Fruit fly (Drosophila melanogaster) whole organism, prepupa: ENCODE measurements around the gene Acat2.

Experiments
- CG10631 ChIP-seq: fragments of 200-800 bp; sonication (Bioruptor generic); optimal IDR thresholded peaks from 2 replicates; lab custom pipeline; 2016; ENCODE audit warnings: missing biosample characterization, missing genetic modification characterization
- CG10669 ChIP-seq: fragments of 200-800 bp; sonication (Bioruptor generic); optimal IDR thresholded peaks from 3 replicates; lab custom pipeline; 2018; ENCODE audit warnings: missing biosample characterization, mild to moderate bottlenecking, missing genetic modification characterization, moderate library complexity
- CG11294 ChIP-seq: fragments of 200-800 bp; sonication (Bioruptor generic); IDR thresholded peaks from 2 replicates; pipeline ENCODE4 v1.3.6; 2022; ENCODE audit warnings: missing biosample characterization, missing genetic modification characterization
- CG11762 ChIP-seq: fragments of 200-800 bp; sonication (Bioruptor generic); optimal IDR thresholded peaks from 3 replicates; lab custom pipeline; 2016; ENCODE audit warnings: missing biosample characterization, missing genetic modification characterization; ENCODE audit not compliant: insufficient read depth
- CG11902 ChIP-seq: fragments of 200-800 bp; sonication (Bioruptor generic); optimal IDR thresholded peaks from 3 replicates; lab custom pipeline; 2016; ENCODE audit warnings: missing biosample characterization, missing genetic modification characterization
- CG15336 ChIP-seq: fragments of 200-800 bp; sonication (Bioruptor generic); IDR thresholded peaks from 2 replicates; pipeline ENCODE4 v1.3.6; 2022; ENCODE audit warnings: missing biosample characterization, missing genetic modification characterization
- CG1621 ChIP-seq: fragments of 200-800 bp; sonication (Bioruptor generic); optimal IDR thresholded peaks from 3 replicates; lab custom pipeline; 2018; ENCODE audit warnings: missing biosample characterization, mild to moderate bottlenecking, missing genetic modification characterization
- CG16779 ChIP-seq: fragments of 200-800 bp; sonication (Bioruptor generic); optimal IDR thresholded peaks from 3 replicates; lab custom pipeline; 2017; ENCODE audit warnings: missing biosample characterization, mild to moderate bottlenecking, missing genetic modification characterization
- CG3032 ChIP-seq: fragments of 200-800 bp; optimal IDR thresholded peaks from 2 replicates; lab custom pipeline; 2019; ENCODE audit warnings: missing biosample characterization, mild to moderate bottlenecking, missing genetic modification characterization, moderate library complexity
- CG32006 ChIP-seq: fragments of 200-800 bp; sonication (Bioruptor generic); optimal IDR thresholded peaks from 3 replicates; lab custom pipeline; 2017; ENCODE audit warnings: missing biosample characterization, mild to moderate bottlenecking, missing genetic modification characterization
- CG34406 ChIP-seq: fragments of 200-800 bp; sonication (Bioruptor generic); optimal IDR thresholded peaks from 3 replicates; lab custom pipeline; 2016; ENCODE audit warnings: missing biosample characterization, missing genetic modification characterization
- CG3919 ChIP-seq: fragments of 200-800 bp; sonication (Bioruptor generic); optimal IDR thresholded peaks from 3 replicates; lab custom pipeline; 2016; ENCODE audit warnings: missing biosample characterization, missing genetic modification characterization
- CG4318 ChIP-seq: fragments of 200-800 bp; sonication (Bioruptor generic); optimal IDR thresholded peaks from 3 replicates; lab custom pipeline; 2017; ENCODE audit warnings: missing biosample characterization, mild to moderate bottlenecking, missing genetic modification characterization
- CG6163 ChIP-seq: fragments of 200-800 bp; sonication (Bioruptor generic); IDR thresholded peaks from 3 replicates; pipeline ENCODE4 v1.3.6; 2022; ENCODE audit warnings: missing biosample characterization, missing genetic modification characterization
- CG6792 ChIP-seq: fragments of 200-800 bp; sonication (Bioruptor generic); optimal IDR thresholded peaks from 3 replicates; lab custom pipeline; 2016; ENCODE audit warnings: missing biosample characterization, missing genetic modification characterization
- CG6808 ChIP-seq: fragments of 200-800 bp; sonication (Bioruptor generic); optimal IDR thresholded peaks from 3 replicates; lab custom pipeline; 2017; ENCODE audit warnings: missing biosample characterization, missing genetic modification characterization, mild to moderate bottlenecking, moderate library complexity, missing genetic modification reagents
- CG7368 ChIP-seq: fragments of 200-800 bp; sonication (Bioruptor generic); optimal IDR thresholded peaks from 3 replicates; lab custom pipeline; 2016; ENCODE audit warnings: missing biosample characterization, missing genetic modification characterization
- Eip75B ChIP-seq: fragments of 200-800 bp; sonication (Bioruptor generic); optimal IDR thresholded peaks from 3 replicates; lab custom pipeline; 2016; ENCODE audit warnings: missing biosample characterization, missing genetic modification characterization
- Eip78C ChIP-seq: fragments of 200-800 bp; sonication (Bioruptor generic); peaks from one replicate; lab custom pipeline; 2016; ENCODE audit warnings: missing biosample characterization, missing genetic modification characterization
- Eip93F ChIP-seq: fragments of 200-800 bp; sonication (Bioruptor generic); optimal IDR thresholded peaks from 2 replicates; lab custom pipeline; 2016; ENCODE audit warnings: missing biosample characterization, mild to moderate bottlenecking, missing genetic modification characterization
- Ets21C ChIP-seq: fragments of 200-800 bp; sonication (Bioruptor generic); optimal IDR thresholded peaks from 3 replicates; lab custom pipeline; 2016; ENCODE audit warnings: missing biosample characterization, missing genetic modification characterization
- Ets96B ChIP-seq: fragments of 200-800 bp; optimal IDR thresholded peaks from 2 replicates; lab custom pipeline; 2019; ENCODE audit warnings: missing biosample characterization, mild to moderate bottlenecking, missing genetic modification characterization, moderate library complexity
- Hr38 ChIP-seq: sonication (Bioruptor generic); optimal IDR thresholded peaks from 2 replicates; lab custom pipeline; 2016; ENCODE audit warnings: missing biosample characterization, missing genetic modification characterization
- Hr39 ChIP-seq: fragments of 200-800 bp; sonication (Bioruptor generic); optimal IDR thresholded peaks from 2 replicates; lab custom pipeline; 2016; ENCODE audit warnings: missing biosample characterization, missing genetic modification characterization
- Hr4 ChIP-seq: fragments of 200-800 bp; sonication (Bioruptor generic); optimal IDR thresholded peaks from 3 replicates; lab custom pipeline; 2016; ENCODE audit warnings: missing biosample characterization, missing genetic modification characterization
- Lpt ChIP-seq: fragments of 200-800 bp; sonication (Bioruptor generic); optimal IDR thresholded peaks from 3 replicates; lab custom pipeline; 2016; ENCODE audit warnings: missing biosample characterization, missing genetic modification characterization
- Met ChIP-seq: fragments of 200-800 bp; sonication (Bioruptor generic); optimal IDR thresholded peaks from 3 replicates; lab custom pipeline; 2016; ENCODE audit warnings: missing biosample characterization, missing genetic modification characterization
- OdsH ChIP-seq: fragments of 200-800 bp; sonication (Bioruptor generic); optimal IDR thresholded peaks from 3 replicates; lab custom pipeline; 2016; ENCODE audit warnings: missing biosample characterization, missing genetic modification characterization
- Smox ChIP-seq: fragments of 200-800 bp; sonication (Bioruptor generic); optimal IDR thresholded peaks from 3 replicates; lab custom pipeline; 2016; ENCODE audit warnings: missing biosample characterization, missing genetic modification characterization
- Sox102F ChIP-seq: fragments of 200-800 bp; sonication (Bioruptor generic); optimal IDR thresholded peaks from 2 replicates; lab custom pipeline; 2016; ENCODE audit warnings: missing biosample characterization, mild to moderate bottlenecking, missing genetic modification characterization
- Sox14 ChIP-seq: fragments of 200-800 bp; sonication (Bioruptor generic); optimal IDR thresholded peaks from 3 replicates; lab custom pipeline; 2016; ENCODE audit warnings: missing biosample characterization, missing genetic modification characterization
- cyc ChIP-seq: fragments of 200-800 bp; sonication (Bioruptor generic); optimal IDR thresholded peaks from 3 replicates; lab custom pipeline; 2016; ENCODE audit warnings: missing biosample characterization, missing genetic modification characterization
- dac ChIP-seq: fragments of 200-800 bp; sonication (Bioruptor generic); optimal IDR thresholded peaks from 2 replicates; lab custom pipeline; 2017; ENCODE audit warnings: missing biosample characterization, mild to moderate bottlenecking, missing genetic modification characterization
- dsx ChIP-seq: fragments of 200-800 bp; optimal IDR thresholded peaks from 3 replicates; lab custom pipeline; 2019; ENCODE audit warnings: missing biosample characterization, mild to moderate bottlenecking, missing genetic modification characterization, moderate library complexity; ENCODE audit not compliant: poor library complexity, severe bottlenecking
- eg ChIP-seq: fragments of 200-800 bp; sonication (Bioruptor generic); IDR thresholded peaks from 3 replicates; pipeline ENCODE4 v1.3.6; 2022; ENCODE audit warnings: missing biosample characterization, missing genetic modification characterization
- esn ChIP-seq: fragments of 200-800 bp; sonication (Bioruptor generic); optimal IDR thresholded peaks from 2 replicates; lab custom pipeline; 2016; ENCODE audit warnings: missing biosample characterization, mild to moderate bottlenecking, missing genetic modification characterization, moderate library complexity
- fd85E ChIP-seq: fragments of 200-800 bp; sonication (Bioruptor generic); optimal IDR thresholded peaks from 3 replicates; lab custom pipeline; 2016; ENCODE audit warnings: missing biosample characterization, missing genetic modification characterization
- fkh ChIP-seq: fragments of 200-800 bp; sonication (Bioruptor generic); optimal IDR thresholded peaks from 3 replicates; lab custom pipeline; 2017; ENCODE audit warnings: missing biosample characterization, mild to moderate bottlenecking, missing genetic modification characterization, moderate library complexity
- lz ChIP-seq: fragments of 200-800 bp; sonication (Bioruptor generic); optimal IDR thresholded peaks from 3 replicates; lab custom pipeline; 2016; ENCODE audit warnings: missing biosample characterization, missing genetic modification characterization
- net ChIP-seq: fragments of 200-800 bp; sonication (Bioruptor generic); optimal IDR thresholded peaks from 3 replicates; lab custom pipeline; 2016; ENCODE audit warnings: missing biosample characterization, missing genetic modification characterization
- pdm3 ChIP-seq: fragments of 200-800 bp; sonication (Bioruptor generic); optimal IDR thresholded peaks from 3 replicates; lab custom pipeline; 2016; ENCODE audit warnings: missing biosample characterization, missing genetic modification characterization
- salr ChIP-seq, 2 experiments: fragments of 200-800 bp; sonication (Bioruptor generic); optimal IDR thresholded peaks; 3 replicates each; lab custom pipeline; 2016 to 2018; ENCODE audit warnings: missing biosample characterization in 2 of 2, missing genetic modification characterization in 2 of 2, mild to moderate bottlenecking in 1 of 2
- spab ChIP-seq: fragments of 200-800 bp; sonication (Bioruptor generic); optimal IDR thresholded peaks from 2 replicates; lab custom pipeline; 2017; ENCODE audit warnings: missing biosample characterization, mild to moderate bottlenecking, missing genetic modification characterization, missing genetic modification reagents
- ss ChIP-seq, 2 experiments: fragments of 200-800 bp; sonication (Bioruptor generic); optimal IDR thresholded peaks; 2 replicates in 1 of 2; 3 replicates in 1 of 2; lab custom pipeline; 2017 to 2018; ENCODE audit warnings: mild to moderate bottlenecking in 2 of 2, missing biosample characterization in 2 of 2, missing genetic modification characterization in 2 of 2, moderate library complexity in 1 of 2
- svp ChIP-seq: fragments of 200-800 bp; sonication (Bioruptor generic); peaks from one replicate; lab custom pipeline; 2016; ENCODE audit warnings: missing biosample characterization, missing genetic modification characterization
- topi ChIP-seq: fragments of 200-800 bp; sonication (Bioruptor generic); optimal IDR thresholded peaks from 3 replicates; lab custom pipeline; 2016; ENCODE audit warnings: missing biosample characterization, missing genetic modification characterization
- vri ChIP-seq: fragments of 200-800 bp; sonication (Bioruptor generic); optimal IDR thresholded peaks from 3 replicates; lab custom pipeline; 2016; ENCODE audit warnings: missing biosample characterization, mild to moderate bottlenecking, missing genetic modification characterization

Gene Acat2

dm6 chr3L:1298509-1298908, 4.2 kb upstream of the Acat2 start, which contains the start of gene scf:
Gene scf, plus strand, starts transcription at chr3L:1298672.
- TF ChIP-seq Sox14: peak; percentile 4
- peak; percentile 16 for TF ChIP-seq esn (GFP tag; lab: Kevin White, UChicago)
- TF ChIP-seq CG11294 (GFP tag; lab: Robert Waterston, UW): no peak
- TF ChIP-seq CG16779 (tag; lab: Kevin White, UChicago): no peak
- TF ChIP-seq salr (GFP tag; optimal IDR thresholded peaks at IDR 0.05; lab: Kevin White, UChicago): no peak
- peak; percentile 90 for TF ChIP-seq svp (GFP tag; lab: Kevin White, UChicago)
- peak; percentile 8 for TF ChIP-seq topi
- peak; percentile 100 for TF ChIP-seq CG6808 (GFP tag; lab: Kevin White, UChicago)
- TF ChIP-seq dac (GFP tag; lab: Kevin White, UChicago): no peak
- TF ChIP-seq spab (GFP tag; lab: Kevin White, UChicago): no peak
- no peak for TF ChIP-seq Hr4 (GFP tag; lab: Kevin White, UChicago)
- TF ChIP-seq Eip75B (GFP tag; lab: Kevin White, UChicago): no peak
- peak; percentile 38; the same call in 1 of the 3 replicates for TF ChIP-seq eg (GFP tag; lab: Robert Waterston, UW)
- peak; percentile 38 for TF ChIP-seq CG1621 (tag; lab: Kevin White, UChicago)
- no peak for TF ChIP-seq CG4318
- TF ChIP-seq Hr39: no peak

dm6 chr3L:1300076-1300635, 2.6 kb upstream of the Acat2 start:
- TF ChIP-seq CG3032 (peak; percentile 58), CG15336 (GFP tag; lab: Robert Waterston, UW) (peak; percentile 70), Eip93F (GFP tag; lab: Kevin White, UChicago) (peak; percentile 43), Eip75B (GFP tag; lab: Kevin White, UChicago) (no peak), CG1621 (tag; lab: Kevin White, UChicago) (peak; percentile 29), lz (GFP tag; lab: Kevin White, UChicago) (peak; percentile 52), CG7368 (no peak), CG10631 (GFP tag; lab: Kevin White, UChicago) (no peak), Met (no peak), Lpt (GFP tag; lab: Kevin White, UChicago) (peak; percentile 29), net (peak; percentile 70), Ets21C (GFP tag; lab: Kevin White, UChicago) (no peak), Ets96B (tag; lab: Kevin White, UChicago) (peak; percentile 67), Sox102F (GFP tag; lab: Kevin White, UChicago) (no peak), CG4318 (no peak), topi (peak; percentile 68), Hr38 (GFP tag; lab: Kevin White, UChicago) (no peak), CG11762 (GFP tag; lab: Kevin White, UChicago) (peak; percentile 37), OdsH (GFP tag; lab: Kevin White, UChicago) (no peak), fkh (no peak), CG6792 (GFP tag; lab: Kevin White, UChicago) (peak; percentile 65), CG3919 (no peak), CG10669 (no peak), CG34406 (GFP tag; lab: Kevin White, UChicago) (peak; percentile 68), ss (GFP tag; optimal IDR thresholded peaks at IDR 0.05; lab: Kevin White, UChicago) (peak in 1 of 2 experiments; percentile 46), pdm3 (GFP tag; lab: Kevin White, UChicago) (no peak), salr (GFP tag; optimal IDR thresholded peaks at IDR 0.05; lab: Kevin White, UChicago) (no peak), fd85E (no peak), svp (GFP tag; lab: Kevin White, UChicago) (peak; percentile 90), CG6808 (GFP tag; lab: Kevin White, UChicago) (peak; percentile 66), CG32006 (no peak), esn (GFP tag; lab: Kevin White, UChicago) (peak; percentile 82), vri (peak; percentile 32), Eip78C (GFP tag; lab: Kevin White, UChicago) (peak; percentile 88), Hr4 (GFP tag; lab: Kevin White, UChicago) (no peak), Smox (GFP tag; lab: Kevin White, UChicago) (no peak), cyc (GFP tag; lab: Kevin White, UChicago) (peak; percentile 50), CG6163 (GFP tag; lab: Robert Waterston, UW) (peak; percentile 40; the same call in 1 of the 3 replicates), spab (GFP tag; lab: Kevin White, UChicago) (no peak), dsx (GFP tag; lab: Kevin White, UChicago) (peak; percentile 62), eg (GFP tag; lab: Robert Waterston, UW) (peak; percentile 68; the same call in 2 of the 3 replicates), CG11902 (GFP tag; lab: Kevin White, UChicago) (peak; percentile 40), dac (GFP tag; lab: Kevin White, UChicago) (no peak)
